Worm (Caenorhabditis elegans) whole organism, mixed stage, embryonic: ENCODE data around the gene R09E10.8.

Experiments
- ces-1 ChIP-seq: fragments of 150-350 bp; optimal IDR thresholded peaks from 2 replicates; lab custom pipeline; 2014; ENCODE audit warnings: missing biosample characterization, missing genetic modification reagents, missing genetic modification characterization
- elt-3 ChIP-seq: fragments of 150-350 bp; optimal IDR thresholded peaks from 2 replicates; lab custom pipeline; 2014; ENCODE audit warnings: missing biosample characterization, missing genetic modification characterization

ce11 chrIV:10273360-10273759 lies 36.9 kb downstream of the R09E10.8 start:
- TF ChIP-seq ces-1 = no peak
- no peak for TF ChIP-seq elt-3 (tag; lab: Kevin White, UChicago)
